Worm (Caenorhabditis elegans): ENCODE data around the gene acox-1.5.

DNA sequence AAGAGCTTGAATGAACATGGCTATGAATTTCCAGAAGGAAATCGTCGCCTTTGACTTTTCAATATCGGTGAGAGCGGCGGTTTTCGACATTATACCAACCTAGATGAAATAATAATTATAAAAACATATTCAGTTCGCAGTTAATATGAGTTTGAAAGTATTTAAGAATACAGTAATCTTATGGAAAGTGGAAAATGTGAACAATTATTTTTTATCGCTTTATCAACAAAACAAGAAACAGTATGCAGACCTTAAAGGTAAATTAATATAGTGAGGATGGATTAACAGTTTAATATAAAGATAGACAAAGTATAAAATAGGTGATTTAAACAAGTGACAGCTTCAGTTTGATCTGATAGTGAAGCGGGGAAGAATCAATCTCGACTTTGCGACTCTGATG lies 33.5 kb downstream of the acox-1.5 start, which contains the start of gene C48B4.6:
- no peak for TF ChIP-seq F57A8.1 (GFP tag; optimal IDR thresholded peaks at IDR 0.05)
- no peak for TF ChIP-seq hmg-1.2 (GFP tag; IDR thresholded peaks at IDR 0.05)
